Worm (Caenorhabditis elegans): ENCODE data around the gene C03H5.9.
A peak's percentile ranks its signal among the peaks of the same experiment; 100 is the strongest.

C03H5.9 gene

ce11 chrII:378351-378750, at the start of gene C03H5.9:
C03H5.9 (plus strand) TSS chrII:378651.
- TF ChIP-seq sma-9 (GFP tag; optimal IDR thresholded peaks at IDR 0.05) (no peak), sma-9 (tag; optimal IDR thresholded peaks at IDR 0.05) (no peak), nhr-237 (tag; optimal IDR thresholded peaks at IDR 0.05) (no peak), lin-11 (tag; optimal IDR thresholded peaks at IDR 0.05) (no peak), lin-13 (GFP tag; optimal IDR thresholded peaks at IDR 0.05) (no peak), ceh-16 (tag; optimal IDR thresholded peaks at IDR 0.05) (no peak), dmd-4 (tag; optimal IDR thresholded peaks at IDR 0.05) (no peak), aly-2 (tag; optimal IDR thresholded peaks at IDR 0.05) (no peak), gmeb-1 (tag; optimal IDR thresholded peaks at IDR 0.05) (no peak), elt-3 (tag; optimal IDR thresholded peaks at IDR 0.05) (no peak), sem-4 (tag; optimal IDR thresholded peaks at IDR 0.05) (no peak), nhr-10 (tag; optimal IDR thresholded peaks at IDR 0.05) (no peak), lin-39 (tag; optimal IDR thresholded peaks at IDR 0.05) (no peak), ztf-4 (tag; optimal IDR thresholded peaks at IDR 0.05) (no peak), egl-27 (tag; optimal IDR thresholded peaks at IDR 0.05) (no peak), snpc-4 (tag; optimal IDR thresholded peaks at IDR 0.05) (no peak), alr-1 (tag; optimal IDR thresholded peaks at IDR 0.05) (no peak), nhr-12 (tag; optimal IDR thresholded peaks at IDR 0.05) (no peak), ztf-11 (tag; optimal IDR thresholded peaks at IDR 0.05) (no peak), ztf-1 (GFP tag; conservative IDR thresholded peaks at IDR 0.05) (no peak)

ce11 chrII:332419-332818, 46.0 kb upstream of the C03H5.9 start, which contains the start of gene cbn-1:
cbn-1 (minus strand) TSS chrII:332519.
- TF ChIP-seq mab-5 (tag; optimal IDR thresholded peaks at IDR 0.05) (no peak), lin-13 (GFP tag; optimal IDR thresholded peaks at IDR 0.05) (no peak), unc-55 (GFP tag; optimal IDR thresholded peaks at IDR 0.05) (no peak), nhr-23 (tag; optimal IDR thresholded peaks at IDR 0.05) (no peak)

- TF ChIP-seq alr-1 (tag; optimal IDR thresholded peaks at IDR 0.05): no peak
- TF ChIP-seq ceh-82 (tag; optimal IDR thresholded peaks at IDR 0.05): no peak
- peak; percentile 18 for TF ChIP-seq fos-1 (tag; optimal IDR thresholded peaks at IDR 0.05)
Observed at ce11 chrII:333853-334449, 44.5 kb upstream of the C03H5.9 start.

ce11 chrII:334828-335227, 43.6 kb upstream of the C03H5.9 start:
- TF ChIP-seq nhr-10 (tag; optimal IDR thresholded peaks at IDR 0.05) (no peak), nhr-21 (tag; optimal IDR thresholded peaks at IDR 0.05) (peak; percentile 23), zag-1 (tag; optimal IDR thresholded peaks at IDR 0.05) (no peak), unc-39 (tag; optimal IDR thresholded peaks at IDR 0.05) (no peak)

- no peak for TF ChIP-seq C34F6.9 (tag; optimal IDR thresholded peaks at IDR 0.05)
- TF ChIP-seq blmp-1 (tag; optimal IDR thresholded peaks at IDR 0.05; ENCODE audit: insufficient read depth): no peak
- no peak for TF ChIP-seq mab-5 (tag; optimal IDR thresholded peaks at IDR 0.05)
- TF ChIP-seq crh-2 (tag; optimal IDR thresholded peaks at IDR 0.05): no peak
- TF ChIP-seq unc-39 (tag; optimal IDR thresholded peaks at IDR 0.05): no peak
- TF ChIP-seq dmd-4 (tag; optimal IDR thresholded peaks at IDR 0.05): no peak
- TF ChIP-seq nhr-237 (tag; optimal IDR thresholded peaks at IDR 0.05): no peak
- no peak for TF ChIP-seq elt-3 (tag; optimal IDR thresholded peaks at IDR 0.05)
- no peak for TF ChIP-seq fos-1 (tag; optimal IDR thresholded peaks at IDR 0.05)
- no peak for TF ChIP-seq aly-2 (tag; optimal IDR thresholded peaks at IDR 0.05)
- no peak for TF ChIP-seq nhr-10 (tag; optimal IDR thresholded peaks at IDR 0.05)
- TF ChIP-seq mdl-1 (tag; optimal IDR thresholded peaks at IDR 0.05): no peak
- no peak for TF ChIP-seq unc-62 (GFP tag; optimal IDR thresholded peaks at IDR 0.05)
- TF ChIP-seq nhr-12 (tag; optimal IDR thresholded peaks at IDR 0.05): no peak
- no peak for TF ChIP-seq zag-1 (tag; optimal IDR thresholded peaks at IDR 0.05)
- TF ChIP-seq ZK546.5 (tag; optimal IDR thresholded peaks at IDR 0.05): no peak
- TF ChIP-seq ceh-82 (tag; optimal IDR thresholded peaks at IDR 0.05): no peak
- TF ChIP-seq R02D3.7 (tag; optimal IDR thresholded peaks at IDR 0.05): no peak
- no peak for TF ChIP-seq nhr-11 (tag; optimal IDR thresholded peaks at IDR 0.05)
- no peak for TF ChIP-seq nhr-6 (tag; optimal IDR thresholded peaks at IDR 0.05)
Observed at ce11 chrII:337233-337832, 41.1 kb upstream of the C03H5.9 start, which contains the start of gene cpn-2. cpn-2 (plus strand) TSS chrII:337782.

All from whole organism, L2 larva.